Fruit fly (Drosophila melanogaster): ENCODE data around the gene CG7443.

Gene CG7443

dm6 chr3R:8354969-8355368, 30.9 kb downstream of the CG7443 start (continued):
- TF ChIP-seq CG9817 (tag; optimal IDR thresholded peaks at IDR 0.05) (no peak), CG34422 (GFP tag; IDR thresholded peaks at IDR 0.05) (no peak), CG14667 (GFP tag; IDR thresholded peaks at IDR 0.05) (no peak), gcm2 (GFP tag; optimal IDR thresholded peaks at IDR 0.05) (no peak), Hand (GFP tag; optimal IDR thresholded peaks at IDR 0.05) (no peak), crp (GFP tag; optimal IDR thresholded peaks at IDR 0.05) (no peak), mam (GFP tag; optimal IDR thresholded peaks at IDR 0.05) (no peak), Dip2 (GFP tag; IDR thresholded peaks at IDR 0.05) (no peak), CG7372 (GFP tag; IDR thresholded peaks at IDR 0.05) (no peak), CG17328 (GFP tag; IDR thresholded peaks at IDR 0.05) (no peak), CG3163 (GFP tag; optimal IDR thresholded peaks at IDR 0.05) (no peak), caup (GFP tag; optimal IDR thresholded peaks at IDR 0.05; ENCODE audit: severe bottlenecking) (no peak), NC2α (GFP tag; optimal IDR thresholded peaks at IDR 0.05) (no peak), CG18764 (GFP tag; optimal IDR thresholded peaks at IDR 0.05) (no peak), Drgx (GFP tag; IDR thresholded peaks at IDR 0.05) (peak; percentile 95), abd-A (tag; optimal IDR thresholded peaks at IDR 0.05) (no peak), NfI (GFP tag; optimal IDR thresholded peaks at IDR 0.05) (no peak), CG6683 (GFP tag; optimal IDR thresholded peaks at IDR 0.05) (no peak), CG12391 (tag; optimal IDR thresholded peaks at IDR 0.05) (no peak), CG10366 (GFP tag; IDR thresholded peaks at IDR 0.05) (peak; percentile 36; the same call in 1 of the 2 replicates), Dll (GFP tag; IDR thresholded peaks at IDR 0.05; ENCODE audit: partially characterized antibody) (no peak), CG9609 (GFP tag; optimal IDR thresholded peaks at IDR 0.05) (no peak), CG3065 (GFP tag; optimal IDR thresholded peaks at IDR 0.05) (no peak), schlank (tag; optimal IDR thresholded peaks at IDR 0.05) (no peak), CG2889 (GFP tag; IDR thresholded peaks at IDR 0.05) (no peak), CG1529 (GFP tag; optimal IDR thresholded peaks at IDR 0.05) (no peak), slou (GFP tag; optimal IDR thresholded peaks at IDR 0.05) (no peak), CG9876 (GFP tag; optimal IDR thresholded peaks at IDR 0.05) (no peak), Lpt (GFP tag; optimal IDR thresholded peaks at IDR 0.05) (no peak), Hr78 (GFP tag; optimal IDR thresholded peaks at IDR 0.05) (no peak), jumu (GFP tag; optimal IDR thresholded peaks at IDR 0.05) (no peak), CG1602 (GFP tag; optimal IDR thresholded peaks at IDR 0.05) (no peak), dan (GFP tag; IDR thresholded peaks at IDR 0.05) (no peak), row (GFP tag; IDR thresholded peaks at IDR 0.05) (no peak), usp (GFP tag; optimal IDR thresholded peaks at IDR 0.05) (no peak), Pdp1 (GFP tag; optimal IDR thresholded peaks at IDR 0.05) (no peak), otp (GFP tag; IDR thresholded peaks at IDR 0.05) (0 out of 3 replicates have a peak, but pooled peaks have one; percentile 5), h (optimal IDR thresholded peaks at IDR 0.05) (no peak), dmrt99B (tag; optimal IDR thresholded peaks at IDR 0.05) (peak; percentile 73), Vsx1 (GFP tag; optimal IDR thresholded peaks at IDR 0.05) (no peak), Mrtf (GFP tag; IDR thresholded peaks at IDR 0.05) (no peak), CG4404 (GFP tag; IDR thresholded peaks at IDR 0.05) (no peak), Xrp1 (GFP tag; IDR thresholded peaks at IDR 0.05) (no peak), Optix (GFP tag; IDR thresholded peaks at IDR 0.05) (no peak), az2 (GFP tag; optimal IDR thresholded peaks at IDR 0.05) (no peak), CG31224 (GFP tag; IDR thresholded peaks at IDR 0.05) (no peak), knrl (GFP tag; IDR thresholded peaks at IDR 0.05; ENCODE audit: partially characterized antibody) (no peak), Atf3 (GFP tag; optimal IDR thresholded peaks at IDR 0.05) (no peak), Sox102F (GFP tag; optimal IDR thresholded peaks at IDR 0.05) (peak; percentile 74), CG4282 (GFP tag; optimal IDR thresholded peaks at IDR 0.05) (no peak), CG1832 (GFP tag; optimal IDR thresholded peaks at IDR 0.05) (no peak), sug (tag; optimal IDR thresholded peaks at IDR 0.05) (no peak), yki (optimal IDR thresholded peaks at IDR 0.05) (no peak)
